Worm (Caenorhabditis elegans) whole organism, L4 larva: ENCODE data around the gene F49E10.4.

Experiments used
- F26F4.8 ChIP-seq: fragments of 200-800 bp; sonication (Bioruptor generic); conservative IDR thresholded peaks from 2 replicates; pipeline ENCODE4 v1.3.6; 2022; ENCODE audit warnings: missing genetic modification characterization, missing compliant biosample characterization
- F44E2.7 ChIP-seq: fragments of 200-800 bp; sonication (Bioruptor generic); IDR thresholded peaks from 2 replicates; pipeline ENCODE4 v2.1.2; 2022; ENCODE audit warnings: missing genetic modification characterization, missing compliant biosample characterization
- T20F7.1 ChIP-seq: fragments of 200-800 bp; sonication (Bioruptor generic); optimal IDR thresholded peaks from 2 replicates; lab custom pipeline; 2018; ENCODE audit warnings: mild to moderate bottlenecking, missing genetic modification characterization, missing compliant biosample characterization
- T26A8.4 ChIP-seq: fragments of 200-800 bp; sonication (Bioruptor generic); IDR thresholded peaks from 2 replicates; pipeline ENCODE4 v1.3.6; 2022; ENCODE audit warnings: missing genetic modification characterization, missing compliant biosample characterization
- Y75B8A.6 ChIP-seq: fragments of 200-800 bp; sonication (Bioruptor generic); IDR thresholded peaks from 2 replicates; pipeline ENCODE4 v1.3.6; 2022; ENCODE audit warnings: missing genetic modification reagents, missing genetic modification characterization, missing compliant biosample characterization
- ZK337.2 ChIP-seq: fragments of 200-800 bp; sonication (Bioruptor generic); IDR thresholded peaks from 2 replicates; pipeline ENCODE4 v1.3.6; 2022; ENCODE audit warnings: missing genetic modification reagents, missing genetic modification characterization, missing compliant biosample characterization
- aha-1 ChIP-seq: fragments of 150-350 bp; peaks from one replicate; lab custom pipeline; 2014; ENCODE audit warnings: missing biosample characterization, missing genetic modification characterization
- ama-1 ChIP-seq: fragments of 150-350 bp; optimal IDR thresholded peaks from 2 replicates; lab custom pipeline; 2014; ENCODE audit warnings: inconsistent platforms, mixed read lengths
- ceh-44 ChIP-seq: fragments of 200-800 bp; sonication (Bioruptor generic); IDR thresholded peaks from 2 replicates; pipeline ENCODE4 v1.3.6; 2022; ENCODE audit warnings: missing genetic modification reagents, missing genetic modification characterization, missing compliant biosample characterization
- ceh-82 ChIP-seq: sonication (generic microtip); optimal IDR thresholded peaks from 2 replicates; lab custom pipeline; 2017; ENCODE audit warnings: missing biosample characterization, missing genetic modification characterization
- ces-1 ChIP-seq: fragments of 150-350 bp; sonication (generic microtip); optimal IDR thresholded peaks from 4 replicates; lab custom pipeline; 2014; ENCODE audit warnings: missing biosample characterization, missing genetic modification reagents, missing genetic modification characterization
- cey-2 ChIP-seq: sonication (generic microtip); optimal IDR thresholded peaks from 3 replicates; lab custom pipeline; 2017; ENCODE audit warnings: missing genetic modification characterization, mild to moderate bottlenecking, missing compliant biosample characterization, antibody characterized with exemption, borderline replicate concordance; ENCODE audit not compliant: insufficient read depth
- ctbp-1 ChIP-seq: fragments of 200-800 bp; sonication (Bioruptor generic); IDR thresholded peaks from 2 replicates; pipeline ENCODE4 v1.3.6; 2022; ENCODE audit warnings: missing genetic modification reagents, missing genetic modification characterization, missing compliant biosample characterization
- duxl-1 ChIP-seq: sonication (generic microtip); optimal IDR thresholded peaks from 2 replicates; lab custom pipeline; 2016; ENCODE audit warnings: mild to moderate bottlenecking, missing genetic modification characterization, moderate library complexity, missing compliant biosample characterization; ENCODE audit not compliant: poor library complexity
- fkh-10 ChIP-seq: fragments of 150-350 bp; optimal IDR thresholded peaks from 2 replicates; lab custom pipeline; 2014; ENCODE audit warnings: missing biosample characterization, missing genetic modification reagents, missing genetic modification characterization
- hmg-1.1 ChIP-seq: fragments of 200-800 bp; sonication (Bioruptor generic); IDR thresholded peaks from 2 replicates; pipeline ENCODE4 v1.3.6; 2022; ENCODE audit warnings: missing genetic modification reagents, missing genetic modification characterization, missing compliant biosample characterization
- lin-29 ChIP-seq: fragments of 200-800 bp; sonication (Bioruptor generic); IDR thresholded peaks from 2 replicates; pipeline ENCODE4 v1.3.6; 2022; ENCODE audit warnings: missing genetic modification reagents, missing genetic modification characterization, missing compliant biosample characterization
- lin-38 ChIP-seq: fragments of 200-800 bp; sonication (Bioruptor generic); IDR thresholded peaks from 2 replicates; pipeline ENCODE4 v1.3.6; 2022; ENCODE audit warnings: missing genetic modification reagents, missing genetic modification characterization, missing compliant biosample characterization
- mep-1 ChIP-seq: fragments of 150-350 bp; sonication (generic microtip); optimal IDR thresholded peaks from 3 replicates; lab custom pipeline; 2014; ENCODE audit warnings: missing biosample characterization, missing genetic modification characterization
- mxl-3 ChIP-seq: fragments of 200-800 bp; sonication (Bioruptor generic); optimal IDR thresholded peaks from 2 replicates; lab custom pipeline; 2018; ENCODE audit warnings: mild to moderate bottlenecking, missing genetic modification characterization, missing compliant biosample characterization
- nhr-10 ChIP-seq: fragments of 150-350 bp; optimal IDR thresholded peaks from 2 replicates; lab custom pipeline; 2014; ENCODE audit warnings: missing biosample characterization, missing genetic modification characterization
- nhr-102 ChIP-seq: sonication (generic microtip); optimal IDR thresholded peaks from 2 replicates; lab custom pipeline; 2016; ENCODE audit warnings: mild to moderate bottlenecking, missing genetic modification characterization, moderate library complexity, missing compliant biosample characterization
- nhr-11 ChIP-seq: fragments of 150-350 bp; optimal IDR thresholded peaks from 2 replicates; lab custom pipeline; 2014; ENCODE audit warnings: missing biosample characterization, missing genetic modification characterization
- nhr-111 ChIP-seq: fragments of 200-800 bp; sonication (Bioruptor generic); optimal IDR thresholded peaks from 2 replicates; lab custom pipeline; 2018; ENCODE audit warnings: mild to moderate bottlenecking, missing genetic modification characterization, missing compliant biosample characterization
- nhr-25 ChIP-seq: sonication (generic microtip); optimal IDR thresholded peaks from 2 replicates; lab custom pipeline; 2017; ENCODE audit warnings: missing genetic modification characterization, mild to moderate bottlenecking, missing compliant biosample characterization, antibody characterized with exemption, moderate library complexity, borderline replicate concordance; ENCODE audit not compliant: insufficient read depth
- nhr-76 ChIP-seq: fragments of 150-350 bp; optimal IDR thresholded peaks from 2 replicates; lab custom pipeline; 2014; ENCODE audit warnings: missing biosample characterization, missing genetic modification characterization
- saeg-2 ChIP-seq: fragments of 200-800 bp; sonication (Bioruptor generic); IDR thresholded peaks from 2 replicates; pipeline ENCODE4 v1.3.6; 2022; ENCODE audit warnings: missing genetic modification reagents, missing genetic modification characterization, missing compliant biosample characterization
- sdz-12 ChIP-seq: fragments of 200-800 bp; sonication (Bioruptor generic); optimal IDR thresholded peaks from 2 replicates; lab custom pipeline; 2018; ENCODE audit warnings: mild to moderate bottlenecking, missing genetic modification characterization, missing compliant biosample characterization
- set-16 ChIP-seq: fragments of 200-800 bp; sonication (Bioruptor generic); IDR thresholded peaks from 2 replicates; pipeline ENCODE4 v1.3.6; 2022; ENCODE audit warnings: missing genetic modification reagents, missing genetic modification characterization, missing compliant biosample characterization
- spr-1 ChIP-seq: sonication (generic microtip); optimal IDR thresholded peaks from 2 replicates; lab custom pipeline; 2016; ENCODE audit warnings: mild to moderate bottlenecking, missing genetic modification characterization, missing compliant biosample characterization
- tra-1 ChIP-seq: fragments of 200-800 bp; sonication (Bioruptor generic); IDR thresholded peaks from 2 replicates; pipeline ENCODE4 v1.3.6; 2022; ENCODE audit warnings: missing genetic modification reagents, missing genetic modification characterization, missing compliant biosample characterization
- unc-130 ChIP-seq: sonication (generic microtip); optimal IDR thresholded peaks from 2 replicates; lab custom pipeline; 2016; ENCODE audit warnings: missing genetic modification reagents, missing genetic modification characterization, missing compliant biosample characterization
- unc-62 ChIP-seq, 3 experiments: fragments of 150-350 bp in 1 of 3; sonication (generic microtip); optimal IDR thresholded peaks in 2 of 3; peaks in 1 of 3; 1 replicate in 1 of 3; 2 replicates in 2 of 3; lab custom pipeline; 2014 to 2017; ENCODE audit warnings: missing biosample characterization in 3 of 3, missing genetic modification characterization in 3 of 3, missing genetic modification reagents in 3 of 3, missing genotype in 1 of 3
- vab-7 ChIP-seq: fragments of 200-800 bp; sonication (Bioruptor generic); IDR thresholded peaks from 2 replicates; pipeline ENCODE4 v1.3.6; 2022; ENCODE audit warnings: missing genetic modification reagents, missing genetic modification characterization, missing compliant biosample characterization
- zfp-3 ChIP-seq: fragments of 200-800 bp; sonication (Bioruptor generic); conservative IDR thresholded peaks from 2 replicates; pipeline ENCODE4 v1.3.6; 2022; ENCODE audit warnings: missing genetic modification reagents, missing genetic modification characterization, missing compliant biosample characterization

The F49E10.4 gene

DNA sequence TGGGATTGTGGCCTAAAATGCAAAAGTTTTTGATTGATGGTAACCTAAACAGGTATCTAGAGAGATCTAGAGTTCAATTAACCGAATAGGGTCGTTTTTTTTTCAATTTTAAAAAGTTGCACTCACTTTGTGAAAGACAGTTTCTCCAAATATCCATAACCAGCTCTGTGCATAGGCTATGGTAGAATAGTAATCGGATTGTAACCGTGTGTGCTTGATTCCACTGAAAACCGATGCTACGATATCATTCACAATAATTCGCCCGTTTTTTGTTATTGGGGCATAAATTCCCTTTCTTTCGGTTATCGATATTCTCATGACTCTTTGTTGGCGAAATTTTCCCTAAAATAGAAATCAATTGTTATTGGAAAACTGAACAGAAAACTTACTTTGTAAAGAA lies 23.6 kb upstream of the F49E10.4 start:
- TF ChIP-seq nhr-102 (no peak), unc-62 (GFP tag; optimal IDR thresholded peaks at IDR 0.05 in 1 of 2; lab: Kevin White, UChicago) (peak in 1 of 2 experiments; percentile 94), unc-62 (tag; optimal IDR thresholded peaks at IDR 0.05; lab: Kevin White, UChicago) (no peak), nhr-11 (tag; lab: Kevin White, UChicago) (no peak), ZK337.2 (GFP tag; lab: Robert Waterston, UW) (no peak), F26F4.8 (no peak), T20F7.1 (no peak), unc-130 (GFP tag; lab: Kevin White, UChicago) (no peak), zfp-3 (GFP tag; lab: Robert Waterston, UW) (no peak), spr-1 (tag; lab: Kevin White, UChicago) (no peak), hmg-1.1 (no peak), duxl-1 (tag; lab: Kevin White, UChicago) (peak; percentile 53), ctbp-1 (no peak), ceh-82 (tag; lab: Kevin White, UChicago) (no peak), aha-1 (tag; lab: Kevin White, UChicago) (no peak)

DNA sequence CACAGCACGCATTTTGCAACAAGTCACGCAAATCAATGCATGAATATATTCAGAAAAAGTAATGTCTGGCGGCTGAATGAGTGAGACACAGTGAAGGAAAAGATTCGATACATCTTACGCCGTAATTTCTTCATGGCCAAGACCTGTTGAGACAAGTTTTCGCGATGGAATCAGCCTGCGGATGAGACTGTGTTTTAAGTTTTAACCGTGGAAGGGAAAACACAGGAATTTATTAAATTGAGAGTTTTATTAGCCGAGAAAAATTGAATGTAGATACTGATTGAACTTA lies 21.6 kb upstream of the F49E10.4 start, which contains the start of gene hog-1:
Gene hog-1, minus strand, starts transcription at position 101 of the 289 bp plus-strand sequence.
- no peak for TF ChIP-seq mep-1 (tag; lab: Kevin White, UChicago)
- TF ChIP-seq T26A8.4 (GFP tag; lab: Robert Waterston, UW), result no peak
- no peak for TF ChIP-seq tra-1
- TF ChIP-seq unc-62 (GFP tag; optimal IDR thresholded peaks at IDR 0.05 in 1 of 2; lab: Kevin White, UChicago), result no peak
- TF ChIP-seq unc-62 (tag; optimal IDR thresholded peaks at IDR 0.05; lab: Kevin White, UChicago), result no peak
- no peak for TF ChIP-seq Y75B8A.6 (GFP tag; lab: Robert Waterston, UW)
- TF ChIP-seq ceh-44 (GFP tag; lab: Robert Waterston, UW), result no peak
- no peak for TF ChIP-seq nhr-76 (tag; lab: Kevin White, UChicago)
- no peak for TF ChIP-seq nhr-25 (tag; lab: Kevin White, UChicago)
- no peak for TF ChIP-seq cey-2 (tag; lab: Kevin White, UChicago)
- no peak for TF ChIP-seq ama-1 (lab: Kevin White, UChicago)
- TF ChIP-seq nhr-102, result no peak
- TF ChIP-seq saeg-2, result no peak
- TF ChIP-seq nhr-111 (GFP tag; lab: Kevin White, UChicago), result no peak
- TF ChIP-seq nhr-10 (tag; lab: Kevin White, UChicago), result no peak
- TF ChIP-seq set-16 (GFP tag; lab: Robert Waterston, UW), result no peak
- TF ChIP-seq vab-7 (GFP tag; lab: Robert Waterston, UW), result no peak
- no peak for TF ChIP-seq F44E2.7
- TF ChIP-seq ces-1 (GFP tag; lab: Kevin White, UChicago), result no peak

DNA sequence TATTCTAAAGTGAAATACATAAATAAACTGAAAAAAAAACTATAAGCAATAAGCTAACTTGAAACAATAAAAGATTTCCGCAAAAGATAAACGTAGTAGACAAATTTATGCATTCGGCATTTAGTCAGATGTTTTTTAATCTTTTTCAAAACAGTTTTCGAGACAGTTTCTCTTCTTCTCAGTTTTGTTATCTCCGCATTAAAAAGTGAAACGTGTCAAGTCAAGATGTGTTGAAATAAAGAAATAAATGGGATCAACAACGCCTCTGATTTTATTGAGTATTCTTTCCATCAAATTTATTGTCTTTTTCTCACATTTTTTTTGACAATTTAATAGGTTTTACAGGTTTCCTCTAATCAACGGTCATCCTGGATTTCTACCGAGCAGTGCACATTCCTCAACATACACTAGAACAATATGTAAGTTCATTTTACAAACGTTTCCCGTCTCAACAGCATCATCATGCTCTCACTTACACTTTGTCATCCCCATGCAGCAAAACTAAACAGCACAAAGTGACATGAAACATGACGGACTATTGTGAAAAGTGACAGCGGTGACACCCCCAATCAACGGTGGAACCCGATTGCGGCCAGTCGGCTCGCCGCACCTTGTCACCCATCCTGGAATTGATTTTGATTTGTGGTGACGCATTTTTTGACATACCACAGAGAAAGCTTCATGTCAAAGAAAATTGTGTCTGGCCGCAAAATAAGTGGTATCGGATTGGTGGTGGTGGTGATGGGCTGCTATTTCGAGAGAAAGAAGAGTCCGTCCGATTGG lies 21.0 kb upstream of the F49E10.4 start:
- TF ChIP-seq lin-29, result no peak
- TF ChIP-seq Y75B8A.6 (GFP tag; lab: Robert Waterston, UW), result no peak
- peak in 1 of 2 experiments; percentile 57 for TF ChIP-seq unc-62 (GFP tag; optimal IDR thresholded peaks at IDR 0.05 in 1 of 2; lab: Kevin White, UChicago)
- no peak for TF ChIP-seq unc-62 (tag; optimal IDR thresholded peaks at IDR 0.05; lab: Kevin White, UChicago)
- peak; percentile 4 for TF ChIP-seq mxl-3 (GFP tag; lab: Kevin White, UChicago)
- no peak for TF ChIP-seq sdz-12 (GFP tag; lab: Kevin White, UChicago)
- TF ChIP-seq T20F7.1, result no peak

DNA sequence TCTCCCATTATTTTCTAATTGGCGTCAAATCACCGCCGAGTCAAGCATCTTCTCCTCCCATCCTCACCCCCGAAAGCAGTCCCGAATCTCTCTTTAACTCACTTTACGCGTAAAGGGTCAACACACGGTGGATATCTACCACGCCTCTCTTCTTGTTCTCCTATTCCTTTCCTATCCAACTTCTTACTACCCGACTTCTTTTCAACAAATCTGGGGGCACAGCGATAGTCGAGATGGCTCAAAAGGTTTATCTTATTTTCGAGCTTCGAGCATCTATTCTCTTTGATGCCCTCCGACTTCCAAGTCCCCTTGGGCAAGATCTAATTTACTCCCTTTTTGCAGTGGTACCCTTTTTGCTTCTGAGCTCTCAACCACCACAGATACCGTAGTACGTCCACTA lies 16.5 kb upstream of the F49E10.4 start:
- TF ChIP-seq fkh-10 (peak; percentile 51), lin-38 (no peak)
- TF ChIP-seq, all 104 proteins: peak for 1
